Fruit fly (Drosophila melanogaster) whole organism, embryonic: ENCODE measurements around the gene CG14866.

Experiments used
- CG10959 ChIP-seq: fragments of 200-800 bp; sonication (Bioruptor generic); IDR thresholded peaks from 2 replicates; pipeline ENCODE4 v1.3.6; 2022; ENCODE audit warnings: missing biosample characterization, missing genetic modification characterization
- CG11504 ChIP-seq: fragments of 200-800 bp; sonication (Bioruptor generic); optimal IDR thresholded peaks from 3 replicates; lab custom pipeline; 2019; ENCODE audit warnings: missing biosample characterization, mild to moderate bottlenecking, missing genetic modification characterization, moderate library complexity
- CG12155 ChIP-seq: fragments of 200-800 bp; sonication (Bioruptor generic); optimal IDR thresholded peaks from 3 replicates; lab custom pipeline; 2016; ENCODE audit warnings: missing biosample characterization, missing genetic modification characterization
- CG13296 ChIP-seq: fragments of 200-800 bp; sonication (Bioruptor generic); optimal IDR thresholded peaks from 3 replicates; lab custom pipeline; 2018; ENCODE audit warnings: missing biosample characterization, mild to moderate bottlenecking, missing genetic modification characterization
- CG1529 ChIP-seq: fragments of 200-800 bp; sonication (Bioruptor generic); optimal IDR thresholded peaks from 3 replicates; lab custom pipeline; 2018; ENCODE audit warnings: missing biosample characterization, missing genetic modification characterization
- CG17186 ChIP-seq: fragments of 200-800 bp; sonication (Bioruptor generic); optimal IDR thresholded peaks from 3 replicates; lab custom pipeline; 2017; ENCODE audit warnings: missing biosample characterization, missing genetic modification reagents, missing genetic modification characterization
- CG17385 ChIP-seq: fragments of 200-800 bp; sonication (Bioruptor generic); optimal IDR thresholded peaks from 3 replicates; lab custom pipeline; 2018; ENCODE audit warnings: missing biosample characterization, mild to moderate bottlenecking, missing genetic modification characterization
- CG18764 ChIP-seq: fragments of 200-800 bp; sonication (Bioruptor generic); optimal IDR thresholded peaks from 3 replicates; lab custom pipeline; 2016; ENCODE audit warnings: missing biosample characterization, missing genetic modification characterization
- CG2129 ChIP-seq: fragments of 200-800 bp; sonication (Bioruptor generic); IDR thresholded peaks from 2 replicates; pipeline ENCODE4 v1.3.6; 2022; ENCODE audit warnings: missing biosample characterization, missing genetic modification characterization; ENCODE audit not compliant: partially characterized antibody
- CG3163 ChIP-seq: fragments of 200-800 bp; sonication (Bioruptor generic); optimal IDR thresholded peaks from 3 replicates; lab custom pipeline; 2016; ENCODE audit warnings: missing biosample characterization, missing genetic modification characterization
- CG33557 ChIP-seq: fragments of 200-800 bp; sonication (Bioruptor generic); optimal IDR thresholded peaks from 2 replicates; lab custom pipeline; 2019; ENCODE audit warnings: missing biosample characterization, mild to moderate bottlenecking, missing genetic modification characterization, moderate library complexity
- CG3838 ChIP-seq: fragments of 200-800 bp; sonication (Bioruptor generic); optimal IDR thresholded peaks from 3 replicates; lab custom pipeline; 2016; ENCODE audit warnings: missing biosample characterization, missing genetic modification characterization
- CG4617 ChIP-seq: fragments of 200-800 bp; sonication (Bioruptor generic); optimal IDR thresholded peaks from 3 replicates; lab custom pipeline; 2016; ENCODE audit warnings: missing biosample characterization, missing genetic modification characterization, borderline replicate concordance
- CG6254 ChIP-seq: fragments of 200-800 bp; sonication (Bioruptor generic); optimal IDR thresholded peaks from 3 replicates; lab custom pipeline; 2017; ENCODE audit warnings: mild to moderate bottlenecking, missing biosample characterization, missing genetic modification reagents, missing genetic modification characterization
- CG7745 ChIP-seq: fragments of 200-800 bp; sonication (Bioruptor generic); optimal IDR thresholded peaks from 2 replicates; lab custom pipeline; 2018; ENCODE audit warnings: missing biosample characterization, mild to moderate bottlenecking, missing genetic modification characterization, moderate library complexity
- CG8089 ChIP-seq: fragments of 200-800 bp; sonication (Bioruptor generic); optimal IDR thresholded peaks from 3 replicates; lab custom pipeline; 2016; ENCODE audit warnings: missing biosample characterization, missing genetic modification characterization
- CG8359 ChIP-seq: fragments of 200-800 bp; sonication (Bioruptor generic); optimal IDR thresholded peaks from 2 replicates; lab custom pipeline; 2017; ENCODE audit warnings: missing biosample characterization, mild to moderate bottlenecking, missing genetic modification characterization, borderline replicate concordance
- CG8765 ChIP-seq: fragments of 200-800 bp; sonication (Bioruptor generic); IDR thresholded peaks from 2 replicates; pipeline ENCODE4 v1.3.6; 2022; ENCODE audit warnings: missing biosample characterization, missing genetic modification characterization
- CG9797 ChIP-seq: fragments of 200-800 bp; sonication (Bioruptor generic); optimal IDR thresholded peaks from 3 replicates; lab custom pipeline; 2018; ENCODE audit warnings: missing biosample characterization, mild to moderate bottlenecking, missing genetic modification characterization
- Dll ChIP-seq: fragments of 200-800 bp; sonication (Bioruptor generic); IDR thresholded peaks from 4 replicates; pipeline ENCODE4 v1.3.6; 2022; ENCODE audit warnings: missing biosample characterization, missing genetic modification characterization; ENCODE audit not compliant: partially characterized antibody
- Drgx ChIP-seq: fragments of 200-800 bp; sonication (Bioruptor generic); IDR thresholded peaks from 2 replicates; pipeline ENCODE4 v1.3.6; 2022; ENCODE audit warnings: missing biosample characterization, missing genetic modification characterization
- E2f2 ChIP-seq: fragments of 200-800 bp; sonication (Bioruptor generic); IDR thresholded peaks from 2 replicates; pipeline ENCODE4 v1.3.6; 2022; ENCODE audit warnings: missing biosample characterization, missing genetic modification characterization
- Ets65A ChIP-seq: fragments of 200-800 bp; sonication (Bioruptor generic); peaks from one replicate; lab custom pipeline; 2016; ENCODE audit warnings: missing biosample characterization, missing genetic modification characterization
- HLH4C ChIP-seq: fragments of 200-800 bp; sonication (Bioruptor generic); IDR thresholded peaks from 3 replicates; pipeline ENCODE4 v1.3.6; 2022; ENCODE audit warnings: missing biosample characterization, missing genetic modification characterization; ENCODE audit not compliant: partially characterized antibody
- Hr3 ChIP-seq: fragments of 200-800 bp; sonication (Bioruptor generic); optimal IDR thresholded peaks from 3 replicates; lab custom pipeline; 2016; ENCODE audit warnings: missing biosample characterization, missing genetic modification characterization
- Hr39 ChIP-seq: fragments of >200 bp; optimal IDR thresholded peaks from 2 replicates; lab custom pipeline; 2017
- MBD-R2 ChIP-seq: fragments of 200-800 bp; sonication (Bioruptor generic); IDR thresholded peaks from 2 replicates; pipeline ENCODE4 v1.3.6; 2022; ENCODE audit warnings: missing biosample characterization, missing genetic modification characterization
- MESR4 ChIP-seq: fragments of 200-800 bp; sonication (Bioruptor generic); optimal IDR thresholded peaks from 2 replicates; lab custom pipeline; 2018; ENCODE audit warnings: missing biosample characterization, mild to moderate bottlenecking, missing genetic modification characterization, moderate library complexity
- Med ChIP-seq: fragments of 200-800 bp; sonication (Bioruptor generic); peaks from one replicate; lab custom pipeline; 2016; ENCODE audit warnings: missing biosample characterization, missing genetic modification characterization, mild to moderate bottlenecking, inconsistent platforms, moderate library complexity
- Sin3A ChIP-seq: fragments of >200 bp; optimal IDR thresholded peaks from 2 replicates; lab custom pipeline; 2018
- Sry-β ChIP-seq: fragments of 200-800 bp; sonication (Bioruptor generic); optimal IDR thresholded peaks from 2 replicates; lab custom pipeline; 2018; ENCODE audit warnings: missing biosample characterization, mild to moderate bottlenecking, missing genetic modification characterization, moderate library complexity
- Tbp ChIP-seq: fragments of >200 bp; optimal IDR thresholded peaks from 2 replicates; lab custom pipeline; 2018; ENCODE audit warnings: missing biosample characterization, missing genetic modification characterization
- Xbp1 ChIP-seq: fragments of 200-800 bp; sonication (Bioruptor generic); optimal IDR thresholded peaks from 3 replicates; lab custom pipeline; 2016; ENCODE audit warnings: missing biosample characterization, mild to moderate bottlenecking, missing genetic modification characterization
- aop ChIP-seq: fragments of 200-800 bp; sonication (Bioruptor generic); IDR thresholded peaks from 2 replicates; pipeline ENCODE4 v1.3.6; 2022; ENCODE audit warnings: missing biosample characterization, missing genetic modification characterization
- ap ChIP-seq: fragments of 200-800 bp; sonication (Bioruptor generic); IDR thresholded peaks from 2 replicates; pipeline ENCODE4 v1.3.6; 2022; ENCODE audit warnings: missing biosample characterization, missing genetic modification characterization
- bbx ChIP-seq: fragments of 200-800 bp; sonication (Bioruptor generic); IDR thresholded peaks from 2 replicates; pipeline ENCODE4 v1.3.6; 2022; ENCODE audit warnings: missing biosample characterization, missing genetic modification characterization; ENCODE audit not compliant: partially characterized antibody
- dan ChIP-seq: fragments of 200-800 bp; sonication (Bioruptor generic); IDR thresholded peaks from 2 replicates; pipeline ENCODE4 v1.3.6; 2022; ENCODE audit warnings: missing biosample characterization, missing genetic modification characterization
- dmrt99B ChIP-seq: fragments of 200-800 bp; sonication (Bioruptor generic); optimal IDR thresholded peaks from 2 replicates; lab custom pipeline; 2018; ENCODE audit warnings: missing biosample characterization, mild to moderate bottlenecking, missing genetic modification characterization, moderate library complexity
- emc ChIP-seq: fragments of 200-800 bp; sonication (Bioruptor generic); optimal IDR thresholded peaks from 2 replicates; lab custom pipeline; 2016; ENCODE audit warnings: missing biosample characterization, missing genetic modification characterization
- gcm ChIP-seq: fragments of 200-800 bp; sonication (Bioruptor generic); optimal IDR thresholded peaks from 2 replicates; lab custom pipeline; 2019; ENCODE audit warnings: missing biosample characterization, mild to moderate bottlenecking, missing genetic modification characterization, moderate library complexity
- gem ChIP-seq: fragments of 200-800 bp; sonication (Bioruptor generic); optimal IDR thresholded peaks from 2 replicates; lab custom pipeline; 2019; ENCODE audit warnings: missing biosample characterization, mild to moderate bottlenecking, missing genetic modification characterization, moderate library complexity
- gfzf ChIP-seq: fragments of 200-800 bp; sonication (Bioruptor generic); optimal IDR thresholded peaks from 2 replicates; lab custom pipeline; 2016; ENCODE audit warnings: missing biosample characterization, mild to moderate bottlenecking, missing genetic modification characterization, moderate library complexity
- grn ChIP-seq: fragments of 200-800 bp; sonication (Bioruptor generic); optimal IDR thresholded peaks from 3 replicates; lab custom pipeline; 2017; ENCODE audit warnings: missing biosample characterization, missing genetic modification characterization
- hb ChIP-seq: fragments of 200-800 bp; sonication (Bioruptor generic); IDR thresholded peaks from 3 replicates; pipeline ENCODE4 v1.3.6; 2022; ENCODE audit warnings: missing biosample characterization, missing genetic modification characterization; ENCODE audit not compliant: partially characterized antibody
- her ChIP-seq: fragments of 200-800 bp; sonication (Bioruptor generic); optimal IDR thresholded peaks from 2 replicates; lab custom pipeline; 2016; ENCODE audit warnings: missing biosample characterization, missing genetic modification characterization
- mld ChIP-seq: fragments of 200-800 bp; sonication (Bioruptor generic); IDR thresholded peaks from 3 replicates; pipeline ENCODE4 v1.3.6; 2022; ENCODE audit warnings: missing biosample characterization, missing genetic modification characterization; ENCODE audit not compliant: partially characterized antibody
- pzg ChIP-seq: fragments of 200-800 bp; sonication (Bioruptor generic); optimal IDR thresholded peaks from 3 replicates; lab custom pipeline; 2018; ENCODE audit warnings: missing biosample characterization, mild to moderate bottlenecking, missing genetic modification characterization, moderate library complexity
- tio ChIP-seq: fragments of 200-800 bp; sonication (Bioruptor generic); optimal IDR thresholded peaks from 2 replicates; lab custom pipeline; 2017; ENCODE audit warnings: missing biosample characterization, missing genetic modification characterization, inconsistent platforms
- usp ChIP-seq: fragments of >200 bp; optimal IDR thresholded peaks from 2 replicates; lab custom pipeline; 2017; ENCODE audit warnings: missing biosample characterization, missing genetic modification characterization
- wor ChIP-seq: fragments of 200-800 bp; sonication (Bioruptor generic); IDR thresholded peaks from 2 replicates; pipeline ENCODE4 v1.3.6; 2022; ENCODE audit warnings: missing biosample characterization, missing genetic modification characterization

CG14866 gene

DNA sequence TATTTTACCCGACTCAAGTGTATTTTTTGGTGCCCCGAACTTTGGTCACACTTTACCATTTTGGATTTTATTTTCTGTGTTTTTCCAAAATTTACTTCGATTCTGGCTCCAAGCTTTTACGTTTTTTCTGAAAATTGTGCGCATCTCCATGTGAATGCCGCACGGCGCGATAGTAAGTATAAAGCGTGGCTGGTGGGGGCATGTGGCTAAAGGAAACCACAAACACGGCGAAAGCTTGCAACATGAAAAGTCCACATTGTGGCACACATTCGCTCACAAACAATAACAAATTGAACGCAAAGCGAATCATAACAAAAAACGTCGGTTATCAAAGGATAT lies 4.4 kb downstream of the CG14866 start, which contains the start of gene ear:
ear (plus strand) TSS at position 10 of the 339 bp plus-strand sequence.
- TF ChIP-seq gfzf (GFP tag; lab: Kevin White, UChicago): peak; percentile 81
- TF ChIP-seq CG9797 (GFP tag; lab: Kevin White, UChicago): peak; percentile 40
- peak; percentile 55 for TF ChIP-seq CG17186 (GFP tag; lab: Kevin White, UChicago)
- peak; percentile 82 for TF ChIP-seq CG4617
- no peak for TF ChIP-seq tio (GFP tag; lab: Kevin White, UChicago)
- TF ChIP-seq CG11504 (tag; lab: Kevin White, UChicago): no peak
- TF ChIP-seq dmrt99B (tag; lab: Kevin White, UChicago): no peak
- TF ChIP-seq CG2129 (GFP tag; lab: Robert Waterston, UW): no peak
- TF ChIP-seq MESR4 (GFP tag; lab: Kevin White, UChicago): peak; percentile 87
- TF ChIP-seq Med (GFP tag; lab: Kevin White, UChicago): peak; percentile 11
- no peak for TF ChIP-seq CG8359 (GFP tag; lab: Kevin White, UChicago)
- TF ChIP-seq Dll (GFP tag; lab: Robert Waterston, UW): 0 out of 4 replicates have a peak, but pooled peaks have one; percentile 25
- TF ChIP-seq CG3838: no peak
- peak; percentile 0 for TF ChIP-seq Sin3A
- peak; percentile 48 for TF ChIP-seq MBD-R2 (GFP tag; lab: Robert Waterston, UW)
- 0 out of 2 replicates have a peak, but pooled peaks have one; percentile 7 for TF ChIP-seq bbx (GFP tag; lab: Robert Waterston, UW)
- no peak for TF ChIP-seq CG17385
- no peak for TF ChIP-seq HLH4C (GFP tag; lab: Robert Waterston, UW)
- no peak for TF ChIP-seq gem
- TF ChIP-seq Drgx (GFP tag; lab: Robert Waterston, UW): no peak
- TF ChIP-seq CG8765: no peak
- peak; percentile 50 for TF ChIP-seq pzg (GFP tag; lab: Kevin White, UChicago)
- TF ChIP-seq, all 482 proteins: peak for 11

DNA sequence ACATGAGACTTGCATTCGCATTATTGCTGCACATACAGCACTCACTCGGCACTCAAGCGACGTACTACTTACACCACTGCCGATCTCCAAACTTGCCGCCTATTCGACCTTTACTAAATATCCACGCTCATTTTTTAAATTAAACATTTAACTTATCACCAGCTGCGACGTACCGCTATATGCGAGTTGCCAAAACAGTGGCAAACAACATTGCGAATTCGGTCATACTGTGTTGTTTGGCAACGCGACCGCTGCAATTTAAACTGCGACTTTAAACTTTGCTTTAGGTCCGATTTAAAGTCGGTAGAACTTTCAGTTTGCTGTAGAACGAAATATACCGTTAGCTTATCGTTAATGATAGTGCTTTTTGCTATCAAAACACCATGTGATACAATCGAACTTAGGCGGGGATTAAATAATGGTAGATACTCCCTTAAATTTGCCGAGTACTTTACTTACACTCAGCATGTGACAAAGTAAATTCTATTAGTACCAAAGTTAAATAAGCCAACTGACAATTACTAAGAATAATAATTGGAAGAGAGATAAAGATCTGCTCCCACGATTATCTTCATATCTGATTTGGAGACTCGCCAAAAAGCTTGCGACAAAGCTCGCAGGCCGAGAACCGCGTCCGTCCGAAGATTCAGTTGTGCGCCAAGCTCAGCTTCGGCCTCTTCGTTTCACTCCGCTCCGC lies 12.0 kb downstream of the CG14866 start, which contains the start of the genes CG6236 and ea:
CG6236 (minus strand) TSS at position 187 of the 697 bp plus-strand sequence.
ea (plus strand) TSS at position 647 of the 697 bp plus-strand sequence.
- TF ChIP-seq mld (GFP tag; lab: Robert Waterston, UW) (no peak), Hr39 (lab: Kevin White, UChicago) (no peak), emc (GFP tag; lab: Kevin White, UChicago) (no peak), CG1529 (GFP tag; lab: Kevin White, UChicago) (no peak), CG8089 (GFP tag; lab: Kevin White, UChicago) (no peak), E2f2 (GFP tag; lab: Robert Waterston, UW) (peak; percentile 40), usp (no peak), Hr3 (GFP tag; lab: Kevin White, UChicago) (no peak), ap (GFP tag; lab: Robert Waterston, UW) (no peak), dan (GFP tag; lab: Robert Waterston, UW) (no peak), CG6254 (no peak), Sry-β (no peak), CG3163 (GFP tag; lab: Kevin White, UChicago) (no peak), CG13296 (peak; percentile 1), grn (peak; percentile 78), Ets65A (GFP tag; lab: Kevin White, UChicago) (no peak), MBD-R2 (GFP tag; lab: Robert Waterston, UW) (0 out of 2 replicates have a peak, but pooled peaks have one; percentile 59), CG18764 (GFP tag; lab: Kevin White, UChicago) (no peak), gcm (GFP tag; lab: Kevin White, UChicago) (no peak), CG7745 (no peak), CG33557 (no peak), Tbp (GFP tag; lab: Kevin White, UChicago) (no peak), Xbp1 (GFP tag; lab: Kevin White, UChicago) (no peak), CG12155 (GFP tag; lab: Kevin White, UChicago) (no peak), aop (GFP tag; lab: Robert Waterston, UW) (no peak), her (no peak), hb (GFP tag; lab: Robert Waterston, UW) (no peak), wor (GFP tag; lab: Robert Waterston, UW) (no peak), CG10959 (no peak), pzg (GFP tag; lab: Kevin White, UChicago) (peak; percentile 79)
